Fruit fly (Drosophila melanogaster): ENCODE measurements around the gene cal1.

DNA sequence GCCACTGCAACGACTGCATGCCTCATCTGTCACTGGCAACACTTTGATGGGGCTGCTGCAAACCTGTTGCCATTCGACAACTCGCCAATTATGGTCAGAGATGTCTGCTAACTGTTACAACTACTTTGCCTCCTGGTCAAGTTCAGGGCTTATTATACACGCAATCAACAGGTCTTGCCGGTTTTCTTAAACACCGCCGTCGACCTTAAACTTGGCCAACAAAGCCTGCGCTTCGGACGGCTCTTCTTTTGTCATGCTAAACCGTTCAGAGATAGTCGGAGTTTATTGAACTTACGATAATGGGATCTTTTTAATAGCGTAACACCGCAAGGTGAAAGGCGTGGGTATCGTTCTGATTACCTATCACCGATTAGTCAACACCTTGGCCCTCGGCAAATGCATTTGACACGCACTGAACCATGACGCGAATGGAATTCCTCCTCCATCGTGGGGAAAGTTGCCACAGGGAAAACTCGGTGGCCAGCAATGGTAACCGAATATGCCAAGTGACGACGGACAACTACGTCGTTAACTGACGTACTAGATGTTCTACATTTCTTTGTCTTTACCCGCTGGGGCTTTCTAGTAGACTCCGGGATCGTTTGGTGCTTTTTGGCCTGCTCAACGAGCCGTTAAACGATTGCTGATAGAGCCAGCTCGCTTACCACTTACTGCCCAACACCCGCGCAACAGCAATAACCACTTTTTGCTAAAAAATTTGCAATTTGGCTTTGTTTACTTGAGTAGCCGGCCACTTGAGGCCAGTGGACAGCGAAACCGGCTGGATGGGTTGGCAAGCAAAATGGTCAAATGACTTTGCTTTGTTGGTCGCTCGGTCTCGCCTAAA is 23.0 kb downstream of the cal1 start:
- TF ChIP-seq Ets98B (GFP tag; IDR thresholded peaks at IDR 0.05) (no peak), CG8301 (tag; optimal IDR thresholded peaks at IDR 0.05) (no peak), CG10348 (GFP tag; IDR thresholded peaks at IDR 0.05) (no peak), CG8159 (tag; optimal IDR thresholded peaks at IDR 0.05) (no peak), CG12605 (GFP tag; IDR thresholded peaks at IDR 0.05) (no peak), CG32121 (GFP tag; IDR thresholded peaks at IDR 0.05) (no peak), CG34367 (tag; optimal IDR thresholded peaks at IDR 0.05) (no peak), CG13204 (GFP tag; optimal IDR thresholded peaks at IDR 0.05) (no peak), CG14655 (GFP tag; optimal IDR thresholded peaks at IDR 0.05) (no peak), gl (tag; optimal IDR thresholded peaks at IDR 0.05) (no peak), EcR (GFP tag; optimal IDR thresholded peaks at IDR 0.05) (peak; percentile 96), Snoo (tag; optimal IDR thresholded peaks at IDR 0.05) (no peak), CG9948 (tag; optimal IDR thresholded peaks at IDR 0.05) (no peak)
